Fruit fly (Drosophila melanogaster): Measurements from ENCODE around the gene CG3552.
A peak's percentile ranks its signal among the peaks of the same experiment; 100 is the strongest.

Gene CG3552

DNA sequence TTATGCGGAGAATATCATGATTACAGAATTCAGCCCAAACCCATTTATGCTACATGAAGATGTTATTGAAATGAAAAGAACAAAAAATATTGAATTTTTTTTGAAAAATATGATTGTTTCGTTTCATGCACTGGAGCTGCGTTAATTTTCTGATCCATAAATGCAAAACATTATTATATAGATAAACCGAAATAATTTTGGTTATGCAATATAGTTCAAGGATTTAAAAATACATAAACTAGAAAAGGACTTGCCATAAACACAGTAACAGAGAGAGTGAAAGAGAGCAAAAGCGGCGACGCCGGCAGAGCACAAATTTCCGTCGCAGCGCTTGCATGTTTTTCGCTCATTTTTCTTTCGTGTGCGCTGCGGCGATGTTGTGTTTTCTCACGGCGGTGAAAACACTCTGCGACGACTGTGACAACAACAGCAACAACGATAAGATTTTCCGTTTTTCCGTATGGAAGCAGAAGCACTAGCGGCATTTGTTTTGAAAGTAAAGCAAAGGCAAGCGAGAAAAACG, 6.2 kb downstream of the CG3552 start (continued):
- TF ChIP-seq HLH54F (GFP tag; optimal IDR thresholded peaks at IDR 0.05) (peak; percentile 55), BtbVII (GFP tag; optimal IDR thresholded peaks at IDR 0.05) (peak; percentile 90), CG31224 (GFP tag; IDR thresholded peaks at IDR 0.05) (0 out of 2 replicates have a peak, but pooled peaks have one; percentile 35), ham (GFP tag; IDR thresholded peaks at IDR 0.05) (0 out of 2 replicates have a peak, but pooled peaks have one; percentile 34), emc (GFP tag; optimal IDR thresholded peaks at IDR 0.05) (no peak), oc (tag; optimal IDR thresholded peaks at IDR 0.05) (peak; percentile 79), Aef1 (GFP tag; IDR thresholded peaks at IDR 0.05) (no peak; the same call in 1 of the 3 replicates), maf-S (GFP tag; optimal IDR thresholded peaks at IDR 0.05) (peak; percentile 84), crol (GFP tag; IDR thresholded peaks at IDR 0.05) (no peak; the same call in 1 of the 2 replicates), CG7745 (tag; optimal IDR thresholded peaks at IDR 0.05) (no peak), ftz-f1 (GFP tag; optimal IDR thresholded peaks at IDR 0.05) (no peak), CG13775 (GFP tag; optimal IDR thresholded peaks at IDR 0.05) (peak; percentile 90), Kr (GFP tag; optimal IDR thresholded peaks at IDR 0.05) (no peak), CG1832 (GFP tag; optimal IDR thresholded peaks at IDR 0.05) (no peak), bsh (GFP tag; optimal IDR thresholded peaks at IDR 0.05) (peak; percentile 84 to 92), HLHmδ (GFP tag; optimal IDR thresholded peaks at IDR 0.05) (no peak), salm (tag; optimal IDR thresholded peaks at IDR 0.05) (peak; percentile 89), CG33557 (GFP tag; optimal IDR thresholded peaks at IDR 0.05) (peak; percentile 92), Myb (GFP tag; optimal IDR thresholded peaks at IDR 0.05) (peak; percentile 4), peb (GFP tag; IDR thresholded peaks at IDR 0.05) (0 out of 2 replicates have a peak, but pooled peaks have one; percentile 38), dmrt11E (tag; optimal IDR thresholded peaks at IDR 0.05) (peak; percentile 94), CG2712 (tag; optimal IDR thresholded peaks at IDR 0.05) (peak; percentile 96), Xbp1 (GFP tag; optimal IDR thresholded peaks at IDR 0.05) (peak; percentile 84), CG10366 (GFP tag; IDR thresholded peaks at IDR 0.05) (peak; percentile 63), cg (GFP tag; optimal IDR thresholded peaks at IDR 0.05) (no peak), CG8089 (GFP tag; optimal IDR thresholded peaks at IDR 0.05) (peak; percentile 29), Nf-YB (GFP tag; optimal IDR thresholded peaks at IDR 0.05) (peak; percentile 79), yki (optimal IDR thresholded peaks at IDR 0.05) (peak; percentile 55), nerfin-1 (tag; optimal IDR thresholded peaks at IDR 0.05) (peak; percentile 86), slou (GFP tag; optimal IDR thresholded peaks at IDR 0.05) (no peak), CG3163 (GFP tag; optimal IDR thresholded peaks at IDR 0.05) (peak; percentile 50), tup (GFP tag; optimal IDR thresholded peaks at IDR 0.05) (no peak), Oli (tag; optimal IDR thresholded peaks at IDR 0.05) (peak; percentile 87), CG10565 (GFP tag; optimal IDR thresholded peaks at IDR 0.05) (peak; percentile 28), Opbp (GFP tag; IDR thresholded peaks at IDR 0.05; ENCODE audit: partially characterized antibody) (peak; percentile 53; the same call in 2 of the 3 replicates), br (optimal IDR thresholded peaks at IDR 0.05) (no peak), CG13287 (GFP tag; IDR thresholded peaks at IDR 0.05; ENCODE audit: partially characterized antibody) (peak; percentile 16; the same call in 1 of the 2 replicates), Abd-B (GFP tag; optimal IDR thresholded peaks at IDR 0.05) (peak; percentile 59), CG5953 (GFP tag; IDR thresholded peaks at IDR 0.05) (peak; percentile 51; the same call in 1 of the 2 replicates), pzg (GFP tag; optimal IDR thresholded peaks at IDR 0.05) (no peak), odd (GFP tag; optimal IDR thresholded peaks at IDR 0.05) (peak; percentile 91), wek (GFP tag; optimal IDR thresholded peaks at IDR 0.05) (peak; percentile 9), Bgb (GFP tag; IDR thresholded peaks at IDR 0.05; ENCODE audit: partially characterized antibody) (peak; percentile 36; the same call in 1 of the 2 replicates), CG9609 (GFP tag; optimal IDR thresholded peaks at IDR 0.05) (peak; percentile 42), TFAM (GFP tag; optimal IDR thresholded peaks at IDR 0.05) (peak; percentile 50), CG10431 (GFP tag; optimal IDR thresholded peaks at IDR 0.05) (peak; percentile 79), CG32532 (GFP tag; IDR thresholded peaks at IDR 0.05) (peak; percentile 73; the same call in 1 of the 2 replicates), CG2678 (tag; optimal IDR thresholded peaks at IDR 0.05) (peak; percentile 96), CG4328 (GFP tag; optimal IDR thresholded peaks at IDR 0.05) (peak; percentile 88)

Data from whole organism, embryonic.